Fruit fly (Drosophila melanogaster) whole organism, embryonic: ENCODE data around the gene ph-d.

Experiments used
- BtbVII ChIP-seq: fragments of 200-800 bp; sonication (Bioruptor generic); optimal IDR thresholded peaks from 3 replicates; lab custom pipeline; 2017; ENCODE audit warnings: missing biosample characterization, mild to moderate bottlenecking, missing genetic modification characterization
- CG10267 ChIP-seq: fragments of 200-800 bp; sonication (Bioruptor generic); optimal IDR thresholded peaks from 2 replicates; lab custom pipeline; 2018; ENCODE audit warnings: missing biosample characterization, mild to moderate bottlenecking, missing genetic modification characterization, moderate library complexity
- CG10366 ChIP-seq: fragments of 200-800 bp; sonication (Bioruptor generic); IDR thresholded peaks from 2 replicates; pipeline ENCODE4 v1.3.6; 2022; ENCODE audit warnings: missing biosample characterization, missing genetic modification characterization
- CG11093 ChIP-seq: fragments of 200-800 bp; sonication (Bioruptor generic); IDR thresholded peaks from 3 replicates; pipeline ENCODE4 v1.3.6; 2022; ENCODE audit warnings: missing biosample characterization, missing genetic modification characterization
- CG12104 ChIP-seq: fragments of 200-800 bp; sonication (Bioruptor generic); optimal IDR thresholded peaks from 3 replicates; lab custom pipeline; 2016; ENCODE audit warnings: missing biosample characterization, missing genetic modification characterization
- CG12155 ChIP-seq: fragments of 200-800 bp; sonication (Bioruptor generic); optimal IDR thresholded peaks from 3 replicates; lab custom pipeline; 2016; ENCODE audit warnings: missing biosample characterization, missing genetic modification characterization
- CG13287 ChIP-seq: fragments of 200-800 bp; sonication (Bioruptor generic); IDR thresholded peaks from 2 replicates; pipeline ENCODE4 v1.3.6; 2022; ENCODE audit warnings: missing biosample characterization, missing genetic modification characterization; ENCODE audit not compliant: partially characterized antibody
- CG15514 ChIP-seq: fragments of 200-800 bp; sonication (Bioruptor generic); optimal IDR thresholded peaks from 3 replicates; lab custom pipeline; 2017; ENCODE audit warnings: missing biosample characterization, missing genetic modification characterization, mild to moderate bottlenecking, moderate library complexity, missing genetic modification reagents
- CG1603 ChIP-seq: fragments of 200-800 bp; sonication (Bioruptor generic); optimal IDR thresholded peaks from 2 replicates; lab custom pipeline; 2019; ENCODE audit warnings: missing biosample characterization, mild to moderate bottlenecking, missing genetic modification characterization, moderate library complexity
- CG16779 ChIP-seq: fragments of 200-800 bp; sonication (Bioruptor generic); IDR thresholded peaks from 2 replicates; pipeline ENCODE4 v1.3.6; 2022; ENCODE audit warnings: missing biosample characterization, missing genetic modification characterization
- CG16813 ChIP-seq: fragments of 200-800 bp; sonication (Bioruptor generic); IDR thresholded peaks from 3 replicates; pipeline ENCODE4 v1.3.6; 2022; ENCODE audit warnings: missing biosample characterization, missing genetic modification characterization; ENCODE audit not compliant: partially characterized antibody
- CG18262 ChIP-seq: fragments of 200-800 bp; optimal IDR thresholded peaks from 3 replicates; lab custom pipeline; 2019; ENCODE audit warnings: missing biosample characterization, mild to moderate bottlenecking, missing genetic modification characterization, moderate library complexity
- CG3163 ChIP-seq: fragments of 200-800 bp; sonication (Bioruptor generic); optimal IDR thresholded peaks from 3 replicates; lab custom pipeline; 2016; ENCODE audit warnings: missing biosample characterization, missing genetic modification characterization
- CG33557 ChIP-seq: fragments of 200-800 bp; sonication (Bioruptor generic); optimal IDR thresholded peaks from 2 replicates; lab custom pipeline; 2019; ENCODE audit warnings: missing biosample characterization, mild to moderate bottlenecking, missing genetic modification characterization, moderate library complexity
- CG3726 ChIP-seq: fragments of 200-800 bp; sonication (Bioruptor generic); IDR thresholded peaks from 3 replicates; pipeline ENCODE4, ENCODE4 v1.3.6; 2022; ENCODE audit warnings: missing biosample characterization, missing genetic modification characterization
- CG4424 ChIP-seq: fragments of 200-800 bp; sonication (Bioruptor generic); optimal IDR thresholded peaks from 3 replicates; lab custom pipeline; 2016; ENCODE audit warnings: missing biosample characterization, missing genetic modification characterization
- CG4617 ChIP-seq: fragments of 200-800 bp; sonication (Bioruptor generic); optimal IDR thresholded peaks from 3 replicates; lab custom pipeline; 2016; ENCODE audit warnings: missing biosample characterization, missing genetic modification characterization, borderline replicate concordance
- CG4854 ChIP-seq: fragments of 200-800 bp; sonication (Bioruptor generic); optimal IDR thresholded peaks from 2 replicates; lab custom pipeline; 2016; ENCODE audit warnings: missing biosample characterization, missing genetic modification characterization, inconsistent platforms
- CG5953 ChIP-seq: fragments of 200-800 bp; sonication (Bioruptor generic); IDR thresholded peaks from 2 replicates; pipeline ENCODE4 v1.3.6; 2022; ENCODE audit warnings: missing biosample characterization, missing genetic modification characterization
- CG6254 ChIP-seq: fragments of 200-800 bp; sonication (Bioruptor generic); optimal IDR thresholded peaks from 3 replicates; lab custom pipeline; 2017; ENCODE audit warnings: mild to moderate bottlenecking, missing biosample characterization, missing genetic modification reagents, missing genetic modification characterization
- CG6854 ChIP-seq: fragments of 200-800 bp; sonication (Bioruptor generic); optimal IDR thresholded peaks from 3 replicates; lab custom pipeline; 2017; ENCODE audit warnings: missing biosample characterization, mild to moderate bottlenecking, missing genetic modification characterization
- CG7357 ChIP-seq: fragments of 200-800 bp; sonication (Bioruptor generic); IDR thresholded peaks from 3 replicates; pipeline ENCODE4 v1.3.6; 2022; ENCODE audit warnings: missing biosample characterization, missing genetic modification characterization
- CHES-1-like ChIP-seq: fragments of 200-800 bp; sonication (Bioruptor generic); optimal IDR thresholded peaks from 2 replicates; lab custom pipeline; 2016; ENCODE audit warnings: missing biosample characterization, missing genetic modification characterization
- Dip2 ChIP-seq: fragments of 200-800 bp; sonication (Bioruptor generic); IDR thresholded peaks from 2 replicates; pipeline ENCODE4 v1.3.6; 2022; ENCODE audit warnings: missing biosample characterization, missing genetic modification characterization
- Eip74EF ChIP-seq, 2 experiments: fragments of 200-800 bp in 1 of 2; fragments of >200 bp in 1 of 2; sonication (Bioruptor generic) in 1 of 2; optimal IDR thresholded peaks; 2 replicates each; lab custom pipeline; 2017 to 2019; ENCODE audit warnings: missing biosample characterization in 2 of 2, missing genetic modification characterization in 2 of 2, mild to moderate bottlenecking in 1 of 2, moderate library complexity in 1 of 2
- Gsc ChIP-seq: fragments of 200-800 bp; sonication (Bioruptor generic); IDR thresholded peaks from 2 replicates; pipeline ENCODE4 v1.3.6; 2022; ENCODE audit warnings: missing biosample characterization, missing genetic modification characterization
- Hr3 ChIP-seq: fragments of 200-800 bp; sonication (Bioruptor generic); optimal IDR thresholded peaks from 3 replicates; lab custom pipeline; 2016; ENCODE audit warnings: missing biosample characterization, missing genetic modification characterization
- Hr78 ChIP-seq, 2 experiments: fragments of 200-800 bp in 1 of 2; fragments of >200 bp in 1 of 2; sonication (Bioruptor generic) in 1 of 2; optimal IDR thresholded peaks; 2 replicates each; lab custom pipeline; 2017 to 2019; ENCODE audit warnings: missing biosample characterization in 2 of 2, missing genetic modification characterization in 2 of 2, mild to moderate bottlenecking in 1 of 2, moderate library complexity in 1 of 2
- Jarid2 ChIP-seq: fragments of 200-800 bp; sonication (Bioruptor generic); optimal IDR thresholded peaks from 3 replicates; lab custom pipeline; 2017; ENCODE audit warnings: mild to moderate bottlenecking, missing biosample characterization, missing genetic modification reagents, missing genetic modification characterization
- Mad ChIP-seq: fragments of 200-800 bp; sonication (Bioruptor generic); optimal IDR thresholded peaks from 2 replicates; lab custom pipeline; 2016; ENCODE audit warnings: missing biosample characterization, missing genetic modification characterization
- Sin3A ChIP-seq: fragments of >200 bp; optimal IDR thresholded peaks from 2 replicates; lab custom pipeline; 2018
- Sry-δ ChIP-seq: fragments of 200-800 bp; sonication (Bioruptor generic); optimal IDR thresholded peaks from 2 replicates; lab custom pipeline; 2016; ENCODE audit warnings: missing biosample characterization, missing genetic modification characterization
- YL-1 ChIP-seq: fragments of 200-800 bp; sonication (Bioruptor generic); optimal IDR thresholded peaks from 3 replicates; lab custom pipeline; 2017; ENCODE audit warnings: missing biosample characterization, mild to moderate bottlenecking, missing genetic modification characterization
- bcd ChIP-seq: fragments of 200-800 bp; sonication (Bioruptor generic); optimal IDR thresholded peaks from 2 replicates; lab custom pipeline; 2017; ENCODE audit warnings: missing biosample characterization, mild to moderate bottlenecking, missing genetic modification characterization
- btn ChIP-seq: fragments of 200-800 bp; sonication (Bioruptor generic); optimal IDR thresholded peaks from 2 replicates; lab custom pipeline; 2016; ENCODE audit warnings: missing biosample characterization, missing genetic modification characterization
- caup ChIP-seq: fragments of 200-800 bp; sonication (Bioruptor generic); optimal IDR thresholded peaks from 3 replicates; lab custom pipeline; 2017; ENCODE audit warnings: missing biosample characterization, mild to moderate bottlenecking, missing genetic modification characterization, moderate library complexity; ENCODE audit not compliant: severe bottlenecking
- da ChIP-seq: fragments of 200-800 bp; sonication (Bioruptor generic); optimal IDR thresholded peaks from 2 replicates; lab custom pipeline; 2016; ENCODE audit warnings: missing biosample characterization, missing genetic modification characterization
- disco-r ChIP-seq: fragments of 200-800 bp; sonication (Bioruptor generic); optimal IDR thresholded peaks from 2 replicates; lab custom pipeline; 2016; ENCODE audit warnings: missing biosample characterization, missing genetic modification characterization
- fd3F ChIP-seq: fragments of 200-800 bp; sonication (Bioruptor generic); optimal IDR thresholded peaks from 2 replicates; lab custom pipeline; 2018; ENCODE audit warnings: missing biosample characterization, mild to moderate bottlenecking, missing genetic modification characterization, moderate library complexity
- jumu ChIP-seq: fragments of 200-800 bp; sonication (Bioruptor generic); optimal IDR thresholded peaks from 3 replicates; lab custom pipeline; 2016; ENCODE audit warnings: missing biosample characterization, missing genetic modification characterization
- kay ChIP-seq: fragments of 200-800 bp; sonication (Bioruptor generic); optimal IDR thresholded peaks from 2 replicates; lab custom pipeline; 2016; ENCODE audit warnings: missing biosample characterization, missing genetic modification characterization
- mld ChIP-seq: fragments of 200-800 bp; sonication (Bioruptor generic); IDR thresholded peaks from 3 replicates; pipeline ENCODE4 v1.3.6; 2022; ENCODE audit warnings: missing biosample characterization, missing genetic modification characterization; ENCODE audit not compliant: partially characterized antibody
- oc ChIP-seq: fragments of 200-800 bp; sonication (Bioruptor generic); optimal IDR thresholded peaks from 2 replicates; lab custom pipeline; 2018; ENCODE audit warnings: missing biosample characterization, mild to moderate bottlenecking, missing genetic modification characterization, moderate library complexity
- pb ChIP-seq: fragments of 200-800 bp; sonication (Bioruptor generic); optimal IDR thresholded peaks from 3 replicates; lab custom pipeline; 2016; ENCODE audit warnings: missing biosample characterization, missing genetic modification characterization
- slou ChIP-seq: fragments of 200-800 bp; sonication (Bioruptor generic); optimal IDR thresholded peaks from 3 replicates; lab custom pipeline; 2016; ENCODE audit warnings: missing biosample characterization, missing genetic modification characterization
- ssp ChIP-seq: fragments of 200-800 bp; sonication (Bioruptor generic); IDR thresholded peaks from 2 replicates; pipeline ENCODE4 v1.3.6; 2022; ENCODE audit warnings: missing biosample characterization, missing genetic modification characterization
- tap ChIP-seq: fragments of 200-800 bp; optimal IDR thresholded peaks from 3 replicates; lab custom pipeline; 2019; ENCODE audit warnings: missing biosample characterization, mild to moderate bottlenecking, missing genetic modification characterization, moderate library complexity
- trem ChIP-seq: fragments of 200-800 bp; optimal IDR thresholded peaks from 3 replicates; lab custom pipeline; 2019; ENCODE audit warnings: missing biosample characterization, mild to moderate bottlenecking, missing genetic modification characterization, moderate library complexity
- tx ChIP-seq: fragments of 200-800 bp; sonication (Bioruptor generic); optimal IDR thresholded peaks from 2 replicates; lab custom pipeline; 2016; ENCODE audit warnings: missing biosample characterization, missing genetic modification characterization
- zfh1 ChIP-seq: fragments of 200-800 bp; sonication (Bioruptor generic); IDR thresholded peaks from 3 replicates; pipeline ENCODE4 v1.3.6; 2022; ENCODE audit warnings: missing biosample characterization, missing genetic modification characterization

ph-d gene

DNA sequence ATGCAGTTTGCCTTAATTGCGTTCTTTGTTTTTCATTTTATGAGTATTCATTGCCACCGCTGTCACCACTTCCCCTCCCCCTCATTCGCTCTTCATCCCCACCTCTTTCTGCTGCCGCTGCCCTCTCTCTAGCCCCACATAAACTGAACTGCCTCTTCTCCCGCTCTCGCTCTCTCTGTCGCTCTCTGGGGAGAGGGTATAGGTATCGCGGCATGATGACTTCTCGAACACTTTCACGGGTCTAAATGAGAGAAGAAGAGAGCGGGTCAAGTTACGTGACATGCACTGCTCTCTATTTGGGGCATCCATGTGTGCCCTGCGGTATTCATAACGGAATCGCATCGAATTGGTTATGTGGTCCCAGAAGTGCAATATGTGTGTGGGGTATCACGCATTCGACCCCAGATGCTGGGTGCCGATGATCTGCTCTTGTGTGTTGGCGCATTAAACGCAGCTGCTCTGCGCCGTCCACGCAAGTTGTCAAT, 39.4 kb downstream of the ph-d start (continued):
- TF ChIP-seq Sry-δ (GFP tag; lab: Kevin White, UChicago) (peak; percentile 44), CG33557 (GFP tag; lab: Kevin White, UChicago) (peak; percentile 63), Jarid2 (GFP tag; lab: Kevin White, UChicago) (peak; percentile 57), CG10267 (tag; lab: Kevin White, UChicago) (peak; percentile 64), Hr78 (GFP tag; optimal IDR thresholded peaks at IDR 0.05; lab: Kevin White, UChicago) (peak in 1 of 2 experiments; percentile 98), caup (GFP tag; lab: Kevin White, UChicago) (peak; percentile 65), CG10366 (GFP tag; lab: Robert Waterston, UW) (peak; percentile 87), CG6254 (GFP tag; lab: Kevin White, UChicago) (peak; percentile 73), CG12104 (GFP tag; lab: Kevin White, UChicago) (peak; percentile 50), tx (GFP tag; lab: Kevin White, UChicago) (peak; percentile 81), CG7357 (GFP tag; lab: Robert Waterston, UW) (peak; percentile 76), btn (peak; percentile 83), jumu (GFP tag; lab: Kevin White, UChicago) (peak; percentile 86), CG15514 (GFP tag; lab: Kevin White, UChicago) (peak; percentile 41), Eip74EF (GFP tag; optimal IDR thresholded peaks at IDR 0.05; lab: Kevin White, UChicago) (peak in 1 of 2 experiments; percentile 81), CG5953 (GFP tag; lab: Robert Waterston, UW) (peak; percentile 74), YL-1 (GFP tag; lab: Kevin White, UChicago) (peak; percentile 11), Sin3A (no peak), trem (tag; lab: Kevin White, UChicago) (peak; percentile 49), CG6854 (GFP tag; lab: Kevin White, UChicago) (peak; percentile 28), slou (GFP tag; lab: Kevin White, UChicago) (peak; percentile 22), mld (GFP tag; lab: Robert Waterston, UW) (no peak), Mad (peak; percentile 65), CG16779 (no peak), Gsc (GFP tag; lab: Robert Waterston, UW) (peak; percentile 48; the same call in 1 of the 2 replicates), CG3726 (GFP tag; lab: Robert Waterston, UW) (peak; percentile 75; the same call in 2 of the 3 replicates), CG11093 (GFP tag; lab: Robert Waterston, UW) (peak; percentile 74), CG18262 (tag; lab: Kevin White, UChicago) (peak; percentile 83), da (GFP tag; lab: Kevin White, UChicago) (peak; percentile 67), CG3163 (peak; percentile 75), tap (peak; percentile 75), Dip2 (peak; percentile 18; the same call in 1 of the 2 replicates), CG1603 (tag; lab: Kevin White, UChicago) (peak; percentile 94), CG16813 (GFP tag; lab: Robert Waterston, UW) (no peak), CG12155 (peak; percentile 63), CHES-1-like (GFP tag; lab: Kevin White, UChicago) (peak; percentile 81), fd3F (peak; percentile 53), kay (peak; percentile 69), zfh1 (GFP tag; lab: Robert Waterston, UW) (peak; percentile 88), CG4617 (GFP tag; lab: Kevin White, UChicago) (peak; percentile 74), BtbVII (peak; percentile 55), CG4854 (GFP tag; lab: Kevin White, UChicago) (peak; percentile 52), ssp (GFP tag; lab: Robert Waterston, UW) (peak; percentile 72), pb (GFP tag; lab: Kevin White, UChicago) (peak; percentile 83), bcd (GFP tag; lab: Kevin White, UChicago) (peak; percentile 81), disco-r (GFP tag; lab: Kevin White, UChicago) (peak; percentile 67), CG4424 (GFP tag; lab: Kevin White, UChicago) (peak; percentile 68), Hr3 (peak; percentile 80), oc (tag; lab: Kevin White, UChicago) (peak; percentile 84), CG13287 (GFP tag; lab: Robert Waterston, UW) (peak; percentile 39)
